Fruit fly (Drosophila melanogaster): ENCODE data around the gene CCT1.

Gene CCT1

dm6 chr3R:22465138-22465537 is 26.1 kb downstream of the CCT1 start:
- no peak for TF ChIP-seq ttk (GFP tag; IDR thresholded peaks at IDR 0.05)
- no peak for TF ChIP-seq Vsx1 (GFP tag; optimal IDR thresholded peaks at IDR 0.05)
- peak in 1 of 2 experiments; percentile 34 for TF ChIP-seq Pdp1 (GFP tag; optimal IDR thresholded peaks at IDR 0.05)
- TF ChIP-seq Max (GFP tag; optimal IDR thresholded peaks at IDR 0.05) = no peak
- TF ChIP-seq kni (GFP tag; optimal IDR thresholded peaks at IDR 0.05) = no peak
- TF ChIP-seq h (optimal IDR thresholded peaks at IDR 0.05) = no peak
- peak in 1 of 2 experiments; percentile 2 for TF ChIP-seq Hr78 (GFP tag; optimal IDR thresholded peaks at IDR 0.05)
- TF ChIP-seq CG5245 (GFP tag; optimal IDR thresholded peaks at IDR 0.05) = no peak
- TF ChIP-seq cg (GFP tag; optimal IDR thresholded peaks at IDR 0.05) = no peak
- no peak for TF ChIP-seq ham (GFP tag; IDR thresholded peaks at IDR 0.05)
- 0 out of 3 replicates have a peak, but pooled peaks have one; percentile 19 for TF ChIP-seq sr (GFP tag; IDR thresholded peaks at IDR 0.05)
- TF ChIP-seq ewg (GFP tag; optimal IDR thresholded peaks at IDR 0.05) = no peak
- no peak for TF ChIP-seq Mad (GFP tag; optimal IDR thresholded peaks at IDR 0.05)

dm6 chr3R:22464611-22465113 is 26.6 kb downstream of the CCT1 start, which contains the start of gene CG7054:
TSS of gene CG7054 (plus strand) at chr3R:22464985.
- TF ChIP-seq CG4328 (GFP tag; optimal IDR thresholded peaks at IDR 0.05) = peak; percentile 6
- no peak for TF ChIP-seq HLH3B (GFP tag; IDR thresholded peaks at IDR 0.05)
- TF ChIP-seq wor (GFP tag; IDR thresholded peaks at IDR 0.05) = no peak
- TF ChIP-seq tgo (GFP tag; IDR thresholded peaks at IDR 0.05) = no peak
- no peak for TF ChIP-seq CG10654 (GFP tag; optimal IDR thresholded peaks at IDR 0.05)
- no peak for TF ChIP-seq nerfin-1 (tag; optimal IDR thresholded peaks at IDR 0.05)
- TF ChIP-seq CG9727 (GFP tag; optimal IDR thresholded peaks at IDR 0.05) = no peak
- TF ChIP-seq Deaf1 (tag; optimal IDR thresholded peaks at IDR 0.05) = no peak
- no peak for TF ChIP-seq en (GFP tag; optimal IDR thresholded peaks at IDR 0.05)
- no peak for TF ChIP-seq pho (GFP tag; optimal IDR thresholded peaks at IDR 0.05)
- peak; percentile 81 for TF ChIP-seq sug (tag; optimal IDR thresholded peaks at IDR 0.05)
- peak; percentile 47 for TF ChIP-seq BtbVII (GFP tag; optimal IDR thresholded peaks at IDR 0.05)
- TF ChIP-seq ap (GFP tag; IDR thresholded peaks at IDR 0.05) = no peak
- no peak for TF ChIP-seq CG7271 (tag; optimal IDR thresholded peaks at IDR 0.05)
- no peak for TF ChIP-seq Atf-2 (GFP tag; optimal IDR thresholded peaks at IDR 0.05)
- TF ChIP-seq Dek (tag; optimal IDR thresholded peaks at IDR 0.05) = no peak
- no peak for TF ChIP-seq fd96Cb (tag; optimal IDR thresholded peaks at IDR 0.05)
- peak; percentile 35 for TF ChIP-seq CoRest (tag; optimal IDR thresholded peaks at IDR 0.05)
- TF ChIP-seq CG15269 (tag; optimal IDR thresholded peaks at IDR 0.05) = peak; percentile 63
- TF ChIP-seq gcm (GFP tag; optimal IDR thresholded peaks at IDR 0.05) = peak; percentile 2
- TF ChIP-seq odd (GFP tag; optimal IDR thresholded peaks at IDR 0.05) = peak; percentile 42
- TF ChIP-seq Eip74EF (GFP tag; optimal IDR thresholded peaks at IDR 0.05) = peak in 1 of 2 experiments; percentile 43
- TF ChIP-seq ato (GFP tag; IDR thresholded peaks at IDR 0.05; ENCODE audit: partially characterized antibody) = no peak
- no peak for TF ChIP-seq tio (GFP tag; optimal IDR thresholded peaks at IDR 0.05)
- no peak for TF ChIP-seq CG16813 (GFP tag; IDR thresholded peaks at IDR 0.05; ENCODE audit: partially characterized antibody)
- TF ChIP-seq CG32772 (GFP tag; IDR thresholded peaks at IDR 0.05) = no peak
- TF ChIP-seq Blimp-1 (GFP tag; optimal IDR thresholded peaks at IDR 0.05) = no peak
- no peak for TF ChIP-seq ewg (GFP tag; optimal IDR thresholded peaks at IDR 0.05)
- no peak for TF ChIP-seq Neu2 (GFP tag; optimal IDR thresholded peaks at IDR 0.05; ENCODE audit: borderline replicate concordance)
- peak; percentile 29 for TF ChIP-seq CG7556 (GFP tag; optimal IDR thresholded peaks at IDR 0.05)
- TF ChIP-seq HLH54F (GFP tag; optimal IDR thresholded peaks at IDR 0.05) = no peak
- no peak for TF ChIP-seq ems (GFP tag; optimal IDR thresholded peaks at IDR 0.05)
- TF ChIP-seq CG31441 (GFP tag; IDR thresholded peaks at IDR 0.05) = 0 out of 2 replicates have a peak, but pooled peaks have one; percentile 12
- TF ChIP-seq CG12236 (GFP tag; optimal IDR thresholded peaks at IDR 0.05) = no peak
- peak; percentile 37 for TF ChIP-seq CrebB (tag; optimal IDR thresholded peaks at IDR 0.05)
- TF ChIP-seq ssp (GFP tag; IDR thresholded peaks at IDR 0.05) = no peak
- TF ChIP-seq shn (GFP tag; optimal IDR thresholded peaks at IDR 0.05) = peak; percentile 32
